Worm (Caenorhabditis elegans) whole organism, early embryonic: ENCODE results near the gene C16A11.7.

Experiments used
- ama-1 ChIP-seq: fragments of 150-350 bp; optimal IDR thresholded peaks from 2 replicates; lab custom pipeline; 2014
- ceh-13 ChIP-seq: fragments of 200-800 bp; sonication (Bioruptor generic); optimal IDR thresholded peaks from 2 replicates; lab custom pipeline; 2018; ENCODE audit warnings: mild to moderate bottlenecking, missing genetic modification characterization, missing compliant biosample characterization
- ceh-36 ChIP-seq: sonication (generic microtip); optimal IDR thresholded peaks from 2 replicates; lab custom pipeline; 2016; ENCODE audit warnings: missing genetic modification characterization, inconsistent platforms, missing compliant biosample characterization
- flt-1 ChIP-seq: fragments of 200-800 bp; sonication (Bioruptor generic); IDR thresholded peaks from 2 replicates; pipeline ENCODE4 v1.3.6; 2022; ENCODE audit warnings: missing genetic modification characterization, missing compliant biosample characterization
- tra-4 ChIP-seq: sonication (generic microtip); optimal IDR thresholded peaks from 2 replicates; lab custom pipeline; 2017; ENCODE audit warnings: missing genetic modification characterization, missing compliant biosample characterization

DNA sequence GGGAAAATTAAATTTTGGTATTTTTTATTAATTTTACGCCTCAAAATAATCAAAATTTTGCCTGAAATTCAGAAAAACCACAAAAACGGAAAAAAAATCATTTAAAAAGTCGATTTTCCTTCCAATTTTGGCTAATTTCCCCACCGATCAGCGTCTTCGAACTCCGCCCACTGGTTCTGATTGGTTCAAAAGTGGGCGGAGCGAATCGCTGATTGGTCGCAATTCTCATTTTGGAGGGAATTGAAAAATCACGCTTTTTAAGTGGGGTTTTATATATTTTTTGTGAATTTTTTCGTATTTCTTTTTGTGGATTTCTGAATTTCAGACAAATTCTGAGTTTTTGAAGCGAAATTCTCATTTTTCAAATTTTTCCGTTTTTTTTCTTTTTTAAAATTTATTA is 30.2 kb upstream of the C16A11.7 start:
- TF ChIP-seq tra-4 (tag; lab: Kevin White, UChicago) (no peak), ama-1 (lab: Kevin White, UChicago) (no peak), ceh-13 (GFP tag; lab: Kevin White, UChicago) (no peak), flt-1 (GFP tag; lab: Robert Waterston, UW) (no peak), ceh-36 (tag; lab: Kevin White, UChicago) (no peak)
